Fruit fly (Drosophila melanogaster) whole organism, adult: ENCODE measurements around the gene CG15199.

Experiments used
- CG11617 ChIP-seq: fragments of 200-800 bp; sonication (Bioruptor generic); optimal IDR thresholded peaks from 2 replicates; lab custom pipeline; 2017; ENCODE audit warnings: mild to moderate bottlenecking, missing biosample characterization, missing genetic modification reagents, missing genetic modification characterization
- CG12768 ChIP-seq: fragments of 200-800 bp; sonication (Bioruptor generic); optimal IDR thresholded peaks from 2 replicates; lab custom pipeline; 2017; ENCODE audit warnings: missing biosample characterization, missing genetic modification characterization, mild to moderate bottlenecking, moderate library complexity, missing genetic modification reagents
- CG14711 ChIP-seq: fragments of 200-800 bp; sonication (Bioruptor generic); optimal IDR thresholded peaks from 2 replicates; lab custom pipeline; 2018; ENCODE audit warnings: missing biosample characterization, mild to moderate bottlenecking, missing genetic modification characterization, moderate library complexity
- CG1620 ChIP-seq: fragments of 200-800 bp; sonication (Bioruptor generic); optimal IDR thresholded peaks from 2 replicates; lab custom pipeline; 2016; ENCODE audit warnings: missing biosample characterization, missing genetic modification characterization
- CG33017 ChIP-seq: fragments of 200-800 bp; sonication (Bioruptor generic); optimal IDR thresholded peaks from 2 replicates; lab custom pipeline; 2018; ENCODE audit warnings: missing biosample characterization, mild to moderate bottlenecking, missing genetic modification characterization, moderate library complexity
- CG5204 ChIP-seq: fragments of 200-800 bp; sonication (Bioruptor generic); optimal IDR thresholded peaks from 2 replicates; lab custom pipeline; 2016; ENCODE audit warnings: missing biosample characterization, missing genetic modification characterization
- CG7045 ChIP-seq: fragments of 200-800 bp; sonication (Bioruptor generic); optimal IDR thresholded peaks from 2 replicates; lab custom pipeline; 2017; ENCODE audit warnings: missing biosample characterization, mild to moderate bottlenecking, missing genetic modification characterization
- CG7101 ChIP-seq: fragments of 200-800 bp; sonication (Bioruptor generic); optimal IDR thresholded peaks from 2 replicates; lab custom pipeline; 2018; ENCODE audit warnings: missing biosample characterization, mild to moderate bottlenecking, missing genetic modification characterization, moderate library complexity
- Clk ChIP-seq: fragments of 200-800 bp; sonication (Bioruptor generic); optimal IDR thresholded peaks from 2 replicates; lab custom pipeline; 2017; ENCODE audit warnings: missing biosample characterization, missing genetic modification characterization
- Crg-1 ChIP-seq: fragments of 200-800 bp; sonication (Bioruptor generic); optimal IDR thresholded peaks from 2 replicates; lab custom pipeline; 2016; ENCODE audit warnings: missing biosample characterization, missing genetic modification characterization
- Hr96 ChIP-seq: fragments of 200-800 bp; sonication (Bioruptor generic); optimal IDR thresholded peaks from 2 replicates; lab custom pipeline; 2016; ENCODE audit warnings: missing biosample characterization, missing genetic modification characterization
- Mnt ChIP-seq: fragments of 200-800 bp; sonication (Bioruptor generic); optimal IDR thresholded peaks from 2 replicates; lab custom pipeline; 2016; ENCODE audit warnings: missing biosample characterization, mild to moderate bottlenecking, missing genetic modification characterization
- bab1 ChIP-seq: fragments of 200-800 bp; sonication (Bioruptor generic); optimal IDR thresholded peaks from 3 replicates; lab custom pipeline; 2019; ENCODE audit warnings: missing biosample characterization, mild to moderate bottlenecking, missing genetic modification characterization, moderate library complexity
- cic ChIP-seq: fragments of 200-800 bp; sonication (Bioruptor generic); optimal IDR thresholded peaks from 2 replicates; lab custom pipeline; 2017; ENCODE audit warnings: missing biosample characterization, mild to moderate bottlenecking, missing genetic modification characterization, moderate library complexity
- cnc ChIP-seq, 2 experiments: fragments of >200 bp; optimal IDR thresholded peaks; 2 replicates each; lab custom pipeline; 2017
- kay ChIP-seq: fragments of 200-800 bp; sonication (Bioruptor generic); peaks from one replicate; lab custom pipeline; 2016; ENCODE audit warnings: missing biosample characterization, missing genetic modification characterization, borderline replicate concordance
- ovo ChIP-seq: fragments of 200-800 bp; sonication (Bioruptor generic); optimal IDR thresholded peaks from 2 replicates; lab custom pipeline; 2016; ENCODE audit warnings: missing biosample characterization, missing genetic modification characterization
- pad ChIP-seq: fragments of 200-800 bp; sonication (Bioruptor generic); optimal IDR thresholded peaks from 3 replicates; lab custom pipeline; 2017; ENCODE audit warnings: missing biosample characterization, missing genetic modification characterization, mild to moderate bottlenecking, moderate library complexity, missing genetic modification reagents
- tj ChIP-seq: fragments of 200-800 bp; sonication (Bioruptor generic); optimal IDR thresholded peaks from 3 replicates; lab custom pipeline; 2017; ENCODE audit warnings: missing biosample characterization, mild to moderate bottlenecking, missing genetic modification characterization, moderate library complexity
- toe ChIP-seq: fragments of 200-800 bp; sonication (Bioruptor generic); optimal IDR thresholded peaks from 2 replicates; lab custom pipeline; 2016; ENCODE audit warnings: missing biosample characterization, missing genetic modification characterization

Gene CG15199

DNA sequence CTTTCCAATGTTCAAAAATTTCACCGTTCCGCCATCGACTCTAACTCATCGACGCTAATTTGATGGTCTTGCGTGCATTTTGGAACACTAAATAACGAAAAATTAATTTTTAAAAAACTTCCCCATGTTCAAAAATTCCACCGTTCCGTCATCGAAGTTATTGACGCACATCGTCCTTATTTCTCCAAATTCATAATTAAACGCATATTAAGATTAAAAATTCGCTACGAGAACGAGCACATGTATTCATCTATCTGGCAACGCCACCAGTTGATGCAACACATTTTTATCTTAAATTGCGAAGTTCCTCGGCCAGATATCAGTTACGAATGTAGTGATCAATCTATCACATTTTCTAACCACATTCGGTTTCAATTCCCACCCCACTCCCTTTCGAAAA, 7.6 kb upstream of the CG15199 start, which contains the start of gene Lint-1:
Gene Lint-1, plus strand, starts transcription at position 123 of the 400 bp plus-strand sequence.
- TF ChIP-seq CG12768 (GFP tag; lab: Kevin White, UChicago) (no peak), CG1620 (GFP tag; lab: Kevin White, UChicago) (peak; percentile 66), Clk (GFP tag; lab: Kevin White, UChicago) (no peak), cic (GFP tag; lab: Kevin White, UChicago) (no peak), CG14711 (tag; lab: Kevin White, UChicago) (no peak), CG5204 (GFP tag; lab: Kevin White, UChicago) (peak; percentile 31), CG7101 (tag; lab: Kevin White, UChicago) (peak; percentile 33), bab1 (GFP tag; lab: Kevin White, UChicago) (peak; percentile 19), tj (GFP tag; lab: Kevin White, UChicago) (peak; percentile 21), CG11617 (GFP tag; lab: Kevin White, UChicago) (no peak), pad (GFP tag; lab: Kevin White, UChicago) (no peak), Mnt (GFP tag; lab: Kevin White, UChicago) (peak; percentile 89), ovo (peak; percentile 6), Crg-1 (GFP tag; lab: Kevin White, UChicago) (no peak), kay (GFP tag; lab: Kevin White, UChicago) (no peak), CG7045 (no peak), CG33017 (tag; lab: Kevin White, UChicago) (no peak), Hr96 (GFP tag; lab: Kevin White, UChicago) (no peak), cnc (optimal IDR thresholded peaks at IDR 0.05; lab: Kevin White, UChicago) (no peak), toe (GFP tag; lab: Kevin White, UChicago) (peak; percentile 37)

DNA sequence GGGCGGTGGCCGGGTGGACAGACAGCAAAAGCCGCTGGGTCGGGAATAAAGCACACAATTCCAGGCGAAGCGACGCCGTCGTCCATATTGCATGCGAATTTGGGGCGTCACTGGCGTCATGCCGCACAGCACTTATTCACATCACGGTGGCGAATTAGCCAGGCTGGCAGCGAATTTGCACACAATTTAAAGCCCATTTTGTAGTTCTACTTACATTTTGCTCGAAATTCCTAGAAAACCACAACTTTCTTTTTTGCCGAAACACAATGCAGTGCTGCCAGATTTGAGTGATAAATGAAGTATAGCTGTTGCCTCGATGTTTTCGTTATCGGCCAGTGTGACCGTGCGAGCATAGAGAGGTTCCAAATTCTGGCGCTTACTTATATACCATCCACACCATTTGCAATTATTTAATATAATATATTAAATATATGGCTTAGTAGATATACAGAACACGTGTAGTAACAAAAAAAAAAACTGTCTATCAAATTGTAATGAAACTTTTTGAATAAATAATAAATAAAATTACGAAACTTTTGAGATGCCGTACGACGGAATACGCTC, 6.7 kb upstream of the CG15199 start, which contains the start of gene Ran:
Gene Ran, minus strand, starts transcription at position 445 of the 564 bp plus-strand sequence.
- TF ChIP-seq CG11617 (GFP tag; lab: Kevin White, UChicago) (no peak), bab1 (GFP tag; lab: Kevin White, UChicago) (peak; percentile 53)

DNA sequence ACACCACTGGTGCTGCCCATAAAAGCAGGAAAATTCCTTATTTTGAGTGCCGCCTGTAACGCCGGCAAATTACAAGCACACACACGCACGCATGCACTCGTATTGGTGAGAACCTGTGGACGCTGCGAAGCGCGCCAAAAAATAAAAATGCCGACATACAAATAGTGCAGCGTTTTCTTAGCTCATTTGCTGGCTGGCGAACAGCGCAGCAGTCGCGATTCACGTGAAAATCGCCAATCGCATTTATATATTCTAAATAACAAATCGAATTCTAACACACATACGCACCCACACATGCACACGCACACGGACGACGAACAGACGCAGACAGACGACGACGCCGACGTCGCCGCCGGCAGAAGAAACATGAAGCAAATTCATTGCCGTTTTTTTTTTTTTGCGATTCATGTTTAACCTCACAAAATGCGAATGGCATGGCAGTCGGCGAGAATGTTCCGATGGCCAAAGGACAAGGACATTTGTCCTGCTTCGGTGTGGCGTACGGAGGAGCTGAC, 6.0 kb upstream of the CG15199 start:
- TF ChIP-seq CG14711 (tag; lab: Kevin White, UChicago) = no peak
- TF ChIP-seq ovo = no peak
- TF ChIP-seq Crg-1 (GFP tag; lab: Kevin White, UChicago) = no peak
- TF ChIP-seq CG11617 (GFP tag; lab: Kevin White, UChicago) = no peak
- TF ChIP-seq cic (GFP tag; lab: Kevin White, UChicago) = peak; percentile 9
- peak; percentile 81 for TF ChIP-seq Mnt (GFP tag; lab: Kevin White, UChicago)
- TF ChIP-seq CG7101 (tag; lab: Kevin White, UChicago) = no peak
- peak; percentile 61 for TF ChIP-seq tj (GFP tag; lab: Kevin White, UChicago)
- no peak for TF ChIP-seq CG7045

DNA sequence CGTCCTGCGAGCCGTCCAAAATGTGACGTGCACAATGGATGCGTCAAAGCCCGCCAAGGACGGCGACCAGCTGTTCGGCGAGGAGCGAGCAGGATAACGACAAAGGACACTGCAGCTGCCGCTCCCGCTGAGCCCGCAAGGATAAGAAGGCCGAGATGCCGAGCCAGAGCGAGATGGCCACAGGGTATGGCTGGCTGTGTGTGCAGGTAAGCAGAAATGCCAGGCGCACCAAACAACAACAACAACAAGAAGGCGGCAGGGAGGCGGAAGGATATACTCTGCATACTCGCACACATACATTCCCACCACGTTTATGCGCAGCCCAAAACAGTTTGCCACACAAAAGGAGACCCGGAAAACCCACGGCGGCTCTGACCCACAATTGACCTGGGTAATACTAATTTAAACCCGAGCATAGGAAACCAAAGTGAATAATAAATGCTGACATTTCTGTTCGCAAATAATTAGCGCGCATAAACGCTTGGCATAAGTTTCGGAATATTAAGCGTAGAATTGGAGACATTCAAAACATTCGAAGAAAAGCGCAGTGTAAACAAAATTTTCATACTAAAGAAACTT, 5.1 kb upstream of the CG15199 start:
- TF ChIP-seq cnc (optimal IDR thresholded peaks at IDR 0.05; lab: Kevin White, UChicago) (no peak), CG5204 (GFP tag; lab: Kevin White, UChicago) (peak; percentile 24), cic (GFP tag; lab: Kevin White, UChicago) (no peak), CG14711 (tag; lab: Kevin White, UChicago) (peak; percentile 59), tj (GFP tag; lab: Kevin White, UChicago) (peak; percentile 70), Crg-1 (GFP tag; lab: Kevin White, UChicago) (no peak), Clk (GFP tag; lab: Kevin White, UChicago) (no peak), pad (GFP tag; lab: Kevin White, UChicago) (peak; percentile 5), Hr96 (GFP tag; lab: Kevin White, UChicago) (no peak), CG1620 (GFP tag; lab: Kevin White, UChicago) (no peak), CG11617 (GFP tag; lab: Kevin White, UChicago) (peak; percentile 19), CG7101 (tag; lab: Kevin White, UChicago) (peak; percentile 62), CG33017 (tag; lab: Kevin White, UChicago) (peak; percentile 63), Mnt (GFP tag; lab: Kevin White, UChicago) (no peak), CG7045 (peak; percentile 57), ovo (no peak), bab1 (GFP tag; lab: Kevin White, UChicago) (peak; percentile 38), CG12768 (GFP tag; lab: Kevin White, UChicago) (peak; percentile 53), kay (GFP tag; lab: Kevin White, UChicago) (no peak), toe (GFP tag; lab: Kevin White, UChicago) (no peak)

DNA sequence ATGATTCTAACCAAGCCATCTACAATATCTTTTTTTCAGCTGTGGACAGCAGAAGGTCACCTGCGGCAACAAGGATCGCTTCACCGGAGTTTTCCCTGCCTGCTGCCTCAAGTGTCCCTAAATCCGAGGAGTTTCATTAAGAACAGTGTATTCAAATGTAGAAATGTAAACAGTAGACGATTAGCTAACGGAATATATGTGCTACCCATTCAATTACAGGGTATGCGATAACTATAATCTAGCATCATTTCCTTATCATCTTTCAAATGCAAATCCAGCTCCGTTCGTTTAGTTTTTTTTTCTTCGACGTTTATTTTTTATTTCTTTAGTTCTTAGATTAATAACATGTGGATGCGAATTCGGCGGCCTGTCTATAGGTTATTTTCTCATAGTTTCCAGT, 2.9 kb upstream of the CG15199 start:
- TF ChIP-seq cic (GFP tag; lab: Kevin White, UChicago) (no peak), CG33017 (tag; lab: Kevin White, UChicago) (no peak), CG5204 (GFP tag; lab: Kevin White, UChicago) (no peak), kay (GFP tag; lab: Kevin White, UChicago) (no peak), ovo (no peak), CG14711 (tag; lab: Kevin White, UChicago) (no peak), tj (GFP tag; lab: Kevin White, UChicago) (no peak), Crg-1 (GFP tag; lab: Kevin White, UChicago) (no peak), CG7101 (tag; lab: Kevin White, UChicago) (no peak), Clk (GFP tag; lab: Kevin White, UChicago) (no peak), CG11617 (GFP tag; lab: Kevin White, UChicago) (no peak), CG12768 (GFP tag; lab: Kevin White, UChicago) (no peak), CG7045 (no peak), cnc (optimal IDR thresholded peaks at IDR 0.05; lab: Kevin White, UChicago) (no peak), bab1 (GFP tag; lab: Kevin White, UChicago) (no peak), Mnt (GFP tag; lab: Kevin White, UChicago) (no peak), Hr96 (GFP tag; lab: Kevin White, UChicago) (no peak), pad (GFP tag; lab: Kevin White, UChicago) (no peak), CG1620 (GFP tag; lab: Kevin White, UChicago) (no peak)
